Worm (Caenorhabditis elegans): Measurements from ENCODE around the gene T09F5.10.

T09F5.10 gene

DNA sequence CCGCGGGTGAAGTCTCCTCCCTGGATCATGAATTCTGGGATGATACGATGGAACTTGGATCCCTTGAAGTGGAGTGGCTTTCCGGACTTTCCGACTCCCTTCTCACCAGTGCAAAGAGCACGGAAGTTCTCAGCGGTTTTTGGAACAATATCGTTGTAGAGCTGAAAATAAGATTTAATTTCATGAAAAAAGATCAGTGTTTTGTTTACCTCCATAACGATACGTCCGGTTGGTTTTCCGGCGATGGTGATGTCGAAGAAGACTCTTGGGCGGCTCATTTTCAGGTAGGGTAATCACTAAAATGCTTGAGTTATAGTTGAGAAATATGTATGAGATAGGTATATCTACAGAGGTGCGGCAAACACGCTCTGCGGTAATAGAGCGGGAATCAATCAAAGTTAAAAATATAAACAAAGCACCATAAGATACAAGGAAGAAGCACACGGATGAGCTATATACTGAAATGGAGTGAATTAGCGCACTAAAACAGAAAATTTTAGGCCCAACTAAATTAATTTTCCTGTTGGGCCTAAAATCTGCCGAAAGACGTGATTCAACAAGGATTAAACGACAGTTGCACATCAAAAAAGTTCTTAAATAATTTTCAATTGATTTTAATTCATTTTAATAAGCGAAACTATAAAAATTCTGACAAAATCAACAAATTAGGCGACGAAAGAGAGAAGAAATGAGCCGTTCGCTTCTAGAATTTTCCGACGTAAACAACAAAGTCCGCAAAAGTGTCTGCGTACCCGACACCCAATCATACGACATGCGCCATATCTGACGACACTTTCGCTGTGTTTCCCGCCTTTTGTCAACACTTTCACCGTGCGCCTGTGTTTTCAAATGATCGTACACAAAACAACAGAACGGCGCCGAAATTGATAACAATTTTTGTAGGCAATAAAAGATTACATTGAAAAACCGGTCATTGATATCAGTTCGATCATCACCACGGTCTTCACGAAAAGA, 7.5 kb downstream of the T09F5.10 start, which contains the start of the genes cyn-7 and bath-36 (continued):
- TF ChIP-seq ceh-28 (tag; optimal IDR thresholded peaks at IDR 0.05): no peak
- TF ChIP-seq Y105C5A.15 (GFP tag; IDR thresholded peaks at IDR 0.05): no peak
- no peak for TF ChIP-seq daf-8 (GFP tag; IDR thresholded peaks at IDR 0.05)
- TF ChIP-seq F37D6.2 (tag; optimal IDR thresholded peaks at IDR 0.05): peak; percentile 24
- peak; percentile 48 for TF ChIP-seq ztf-7 (tag; optimal IDR thresholded peaks at IDR 0.05)
- peak; percentile 78 for TF ChIP-seq mxl-3 (GFP tag; optimal IDR thresholded peaks at IDR 0.05)
- peak; percentile 94 for TF ChIP-seq hlh-11 (tag; optimal IDR thresholded peaks at IDR 0.05)
- TF ChIP-seq hlh-30 (tag; optimal IDR thresholded peaks at IDR 0.05; ENCODE audit: insufficient read depth): peak; percentile 20
- peak; percentile 60 for TF ChIP-seq nhr-77 (tag; optimal IDR thresholded peaks at IDR 0.05)
- TF ChIP-seq ces-1 (GFP tag; optimal IDR thresholded peaks at IDR 0.05): no peak
- peak; percentile 71; the same call in 1 of the 2 replicates for TF ChIP-seq mdt-29 (GFP tag; IDR thresholded peaks at IDR 0.05)
- TF ChIP-seq daf-19 (GFP tag; conservative IDR thresholded peaks at IDR 0.05): no peak
- TF ChIP-seq nhr-237 (tag; optimal IDR thresholded peaks at IDR 0.05): no peak
- TF ChIP-seq spr-3 (GFP tag; optimal IDR thresholded peaks at IDR 0.05): no peak
- TF ChIP-seq mes-2 (tag; optimal IDR thresholded peaks at IDR 0.05; ENCODE audit: poor library complexity, severe bottlenecking): peak; percentile 75
- TF ChIP-seq T26A8.4 (GFP tag; IDR thresholded peaks at IDR 0.05): peak; percentile 75
- peak; percentile 94 to 97 for TF ChIP-seq daf-16 (GFP tag; optimal IDR thresholded peaks at IDR 0.05)
- TF ChIP-seq daf-16 (tag; optimal IDR thresholded peaks at IDR 0.05): peak; percentile 99
- TF ChIP-seq cey-2 (tag; optimal IDR thresholded peaks at IDR 0.05; ENCODE audit: borderline replicate concordance, insufficient read depth): no peak
- TF ChIP-seq lin-38 (GFP tag; IDR thresholded peaks at IDR 0.05): peak; percentile 88
- TF ChIP-seq tra-1 (GFP tag; IDR thresholded peaks at IDR 0.05): peak; percentile 51; the same call in 1 of the 2 replicates
- TF ChIP-seq nhr-28 (tag; optimal IDR thresholded peaks at IDR 0.05): peak; percentile 97
- TF ChIP-seq ZK337.2 (GFP tag; IDR thresholded peaks at IDR 0.05): no peak
- 0 out of 2 replicates have a peak, but pooled peaks have one; percentile 39 for TF ChIP-seq nhr-42 (GFP tag; IDR thresholded peaks at IDR 0.05)
- peak; percentile 74 for TF ChIP-seq nhr-6 (tag; optimal IDR thresholded peaks at IDR 0.05)
- TF ChIP-seq nhr-11 (tag; optimal IDR thresholded peaks at IDR 0.05): peak; percentile 71
- 0 out of 2 replicates have a peak, but pooled peaks have one; percentile 34 for TF ChIP-seq php-3 (GFP tag; IDR thresholded peaks at IDR 0.05)
- TF ChIP-seq ceh-32 (tag; optimal IDR thresholded peaks at IDR 0.05; ENCODE audit: poor library complexity): no peak
- no peak for TF ChIP-seq nhr-76 (tag; optimal IDR thresholded peaks at IDR 0.05)
- no peak for TF ChIP-seq lim-7 (GFP tag; IDR thresholded peaks at IDR 0.05)
- peak in 1 of 2 experiments; percentile 55 for TF ChIP-seq mdl-1 (tag; optimal IDR thresholded peaks at IDR 0.05)
- peak; percentile 77 for TF ChIP-seq nhr-102 (tag; optimal IDR thresholded peaks at IDR 0.05)

DNA sequence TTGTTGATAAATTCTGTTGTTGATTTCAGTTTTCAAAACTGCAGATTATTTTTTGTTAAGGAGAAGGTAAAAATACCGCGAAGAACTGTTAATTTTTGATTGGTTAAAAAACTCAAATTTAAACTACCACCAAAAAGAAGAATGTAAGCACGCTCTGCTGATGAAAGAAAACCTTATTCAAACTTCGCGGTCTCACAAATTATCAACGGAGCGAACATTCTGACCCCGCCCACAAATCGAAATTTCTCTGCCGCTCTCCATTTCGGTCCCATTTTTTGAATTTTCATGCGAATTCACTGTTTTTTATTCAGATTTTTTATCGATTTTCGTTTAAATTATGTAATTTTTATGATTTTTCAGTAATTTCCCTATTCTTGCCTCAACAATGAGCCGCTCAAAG, 9.7 kb downstream of the T09F5.10 start, which contains the start of gene cyn-3:
TSS of gene cyn-3 (plus strand) at position 361 of the 400 bp plus-strand sequence.
- TF ChIP-seq lsy-2 (tag; optimal IDR thresholded peaks at IDR 0.05): peak; percentile 32 to 94
- no peak for TF ChIP-seq pqm-1 (tag; optimal IDR thresholded peaks at IDR 0.05)
- TF ChIP-seq duxl-1 (tag; optimal IDR thresholded peaks at IDR 0.05; ENCODE audit: poor library complexity): peak; percentile 51
- TF ChIP-seq Y105C5A.15 (GFP tag; IDR thresholded peaks at IDR 0.05): no peak
- peak; percentile 86 for TF ChIP-seq mep-1 (tag; optimal IDR thresholded peaks at IDR 0.05)
- no peak for TF ChIP-seq aly-2 (tag; optimal IDR thresholded peaks at IDR 0.05)
- peak; percentile 81 for TF ChIP-seq rbr-2 (tag; optimal IDR thresholded peaks at IDR 0.05)
- no peak for TF ChIP-seq nhr-42 (GFP tag; IDR thresholded peaks at IDR 0.05)
- TF ChIP-seq unc-130 (GFP tag; optimal IDR thresholded peaks at IDR 0.05): peak; percentile 31
- TF ChIP-seq hmg-1.1 (GFP tag; IDR thresholded peaks at IDR 0.05): peak; percentile 55
- TF ChIP-seq zfp-2 (tag; optimal IDR thresholded peaks at IDR 0.05): no peak
- peak; percentile 59; the same call in 1 of the 2 replicates for TF ChIP-seq dmd-9 (GFP tag; IDR thresholded peaks at IDR 0.05)
- TF ChIP-seq dve-1 (tag; optimal IDR thresholded peaks at IDR 0.05; ENCODE audit: insufficient read depth): peak; percentile 92
- TF ChIP-seq skn-1 (tag; optimal IDR thresholded peaks at IDR 0.05): no peak
- no peak for TF ChIP-seq snpc-4 (tag; optimal IDR thresholded peaks at IDR 0.05)
- peak; percentile 73 for TF ChIP-seq hlh-11 (tag; optimal IDR thresholded peaks at IDR 0.05)
- TF ChIP-seq ZK337.2 (GFP tag; IDR thresholded peaks at IDR 0.05): no peak
- TF ChIP-seq zag-1 (tag; optimal IDR thresholded peaks at IDR 0.05): no peak
- no peak for TF ChIP-seq saeg-2 (GFP tag; IDR thresholded peaks at IDR 0.05)
- TF ChIP-seq zip-2 (tag; optimal IDR thresholded peaks at IDR 0.05): no peak
- TF ChIP-seq jun-1 (tag; optimal IDR thresholded peaks at IDR 0.05): no peak
- TF ChIP-seq mdt-29 (GFP tag; IDR thresholded peaks at IDR 0.05): 0 out of 2 replicates have a peak, but pooled peaks have one; percentile 20
